Fruit fly (Drosophila melanogaster) whole organism, wandering third instar larva: ENCODE data around the gene t-Grip84.
A peak's percentile ranks its signal among the peaks of the same experiment; 100 is the strongest.

Source experiments
- CG32264 ChIP-seq: fragments of 200-800 bp; sonication (Bioruptor generic); optimal IDR thresholded peaks from 2 replicates; lab custom pipeline; 2016; ENCODE audit warnings: missing biosample characterization, missing genetic modification characterization
- CrebA ChIP-seq: fragments of 200-800 bp; sonication (Bioruptor generic); optimal IDR thresholded peaks from 2 replicates; lab custom pipeline; 2016; ENCODE audit warnings: missing biosample characterization, mild to moderate bottlenecking, missing genetic modification characterization, borderline replicate concordance
- Hnf4 ChIP-seq: fragments of 200-800 bp; sonication (Bioruptor generic); optimal IDR thresholded peaks from 2 replicates; lab custom pipeline; 2016; ENCODE audit warnings: missing biosample characterization, mild to moderate bottlenecking, missing genetic modification characterization
- Hr78 ChIP-seq: fragments of >200 bp; optimal IDR thresholded peaks from 2 replicates; lab custom pipeline; 2017; ENCODE audit warnings: missing biosample characterization, missing genetic modification characterization
- Hr83 ChIP-seq: fragments of 200-300 bp; sonication (Bioruptor generic); optimal IDR thresholded peaks from 2 replicates; lab custom pipeline; 2016; ENCODE audit warnings: missing biosample characterization, mild to moderate bottlenecking, missing genetic modification characterization, moderate library complexity; ENCODE audit not compliant: poor library complexity, severe bottlenecking
- Jra ChIP-seq: sonication (Bioruptor generic); optimal IDR thresholded peaks from 2 replicates; lab custom pipeline; 2016; ENCODE audit warnings: missing biosample characterization, missing genetic modification characterization
- Myc ChIP-seq: fragments of >200 bp; optimal IDR thresholded peaks from 2 replicates; lab custom pipeline; 2017
- OdsH ChIP-seq: fragments of 200-800 bp; sonication (Bioruptor generic); optimal IDR thresholded peaks from 2 replicates; lab custom pipeline; 2016; ENCODE audit warnings: missing biosample characterization, mild to moderate bottlenecking, missing genetic modification characterization
- Rel ChIP-seq, 2 experiments: fragments of 200-800 bp; sonication (Bioruptor generic) in 1 of 2; optimal IDR thresholded peaks; 2 replicates in 1 of 2; 3 replicates in 1 of 2; lab custom pipeline; 2016 to 2019; ENCODE audit warnings: mild to moderate bottlenecking in 2 of 2, missing biosample characterization in 2 of 2, missing genetic modification characterization in 2 of 2, moderate library complexity in 1 of 2
- Sp1 ChIP-seq: fragments of 200-800 bp; sonication (Bioruptor generic); optimal IDR thresholded peaks from 3 replicates; lab custom pipeline; 2019; ENCODE audit warnings: missing biosample characterization, mild to moderate bottlenecking, missing genetic modification characterization, moderate library complexity
- Vsx2 ChIP-seq: fragments of 200-300, 225-300 bp; sonication (Bioruptor generic); optimal IDR thresholded peaks from 2 replicates; lab custom pipeline; 2018; ENCODE audit warnings: missing biosample characterization, missing genetic modification characterization; ENCODE audit not compliant: partially characterized antibody
- br ChIP-seq: fragments of 200-800 bp; sonication (Bioruptor generic); optimal IDR thresholded peaks from 2 replicates; lab custom pipeline; 2016; ENCODE audit warnings: missing biosample characterization, missing genetic modification characterization
- brk ChIP-seq: fragments of 200-800 bp; sonication (Bioruptor generic); optimal IDR thresholded peaks from 2 replicates; lab custom pipeline; 2016; ENCODE audit warnings: missing biosample characterization, mild to moderate bottlenecking, missing genetic modification characterization
- dmrt93B ChIP-seq: fragments of 200-800 bp; sonication (Bioruptor generic); optimal IDR thresholded peaks from 2 replicates; lab custom pipeline; 2018; ENCODE audit warnings: missing biosample characterization, mild to moderate bottlenecking, missing genetic modification characterization
- dsf ChIP-seq: sonication (Bioruptor generic); optimal IDR thresholded peaks from 2 replicates; lab custom pipeline; 2016; ENCODE audit warnings: missing biosample characterization, missing genetic modification characterization, borderline replicate concordance
- ey ChIP-seq: fragments of 200-800 bp; sonication (Bioruptor generic); optimal IDR thresholded peaks from 2 replicates; lab custom pipeline; 2016; ENCODE audit warnings: missing biosample characterization, missing genetic modification characterization
- foxo ChIP-seq, 2 experiments: fragments of 200-800 bp; sonication (Bioruptor generic); optimal IDR thresholded peaks; 2 replicates in 1 of 2; 3 replicates in 1 of 2; lab custom pipeline; 2016 to 2017; ENCODE audit warnings: missing biosample characterization in 2 of 2, missing genetic modification characterization in 2 of 2
- fru ChIP-seq: fragments of 200-800 bp; sonication (Bioruptor generic); optimal IDR thresholded peaks from 3 replicates; lab custom pipeline; 2016; ENCODE audit warnings: missing biosample characterization, mild to moderate bottlenecking, missing genetic modification characterization
- h ChIP-seq: fragments of 200-800 bp; sonication (Bioruptor generic); optimal IDR thresholded peaks from 3 replicates; lab custom pipeline; 2016; ENCODE audit warnings: missing biosample characterization, mild to moderate bottlenecking, missing genetic modification characterization
- jim ChIP-seq: fragments of 175-275, 200-325 bp; sonication (Bioruptor generic); optimal IDR thresholded peaks from 2 replicates; lab custom pipeline; 2016; ENCODE audit warnings: missing biosample characterization, mild to moderate bottlenecking, missing genetic modification characterization
- lola ChIP-seq: fragments of >200 bp; optimal IDR thresholded peaks from 2 replicates; lab custom pipeline; 2017; ENCODE audit warnings: missing biosample characterization, missing genetic modification characterization
- pan ChIP-seq: fragments of >200 bp; optimal IDR thresholded peaks from 2 replicates; lab custom pipeline; 2017
- rgr ChIP-seq: fragments of 200-800 bp; sonication (Bioruptor generic); optimal IDR thresholded peaks from 3 replicates; lab custom pipeline; 2016; ENCODE audit warnings: missing biosample characterization, mild to moderate bottlenecking, missing genetic modification characterization
- sage ChIP-seq: fragments of 200-800 bp; sonication (Bioruptor generic); optimal IDR thresholded peaks from 2 replicates; lab custom pipeline; 2016; ENCODE audit warnings: missing biosample characterization, mild to moderate bottlenecking, missing genetic modification characterization
- tai ChIP-seq: sonication (Bioruptor generic); optimal IDR thresholded peaks from 2 replicates; lab custom pipeline; 2016; ENCODE audit warnings: missing biosample characterization, missing genetic modification characterization
- usp ChIP-seq: fragments of >200 bp; optimal IDR thresholded peaks from 2 replicates; lab custom pipeline; 2017; ENCODE audit warnings: missing biosample characterization, missing genetic modification characterization
- woc ChIP-seq: sonication (Bioruptor generic); optimal IDR thresholded peaks from 2 replicates; lab custom pipeline; 2016; ENCODE audit warnings: missing biosample characterization, mild to moderate bottlenecking, missing genetic modification characterization

t-Grip84 gene

dm6 chr3L:7614226-7614625 is 23.4 kb upstream of the t-Grip84 start (continued):
- peak; percentile 71 for TF ChIP-seq tai (GFP tag; lab: Kevin White, UChicago)

DNA sequence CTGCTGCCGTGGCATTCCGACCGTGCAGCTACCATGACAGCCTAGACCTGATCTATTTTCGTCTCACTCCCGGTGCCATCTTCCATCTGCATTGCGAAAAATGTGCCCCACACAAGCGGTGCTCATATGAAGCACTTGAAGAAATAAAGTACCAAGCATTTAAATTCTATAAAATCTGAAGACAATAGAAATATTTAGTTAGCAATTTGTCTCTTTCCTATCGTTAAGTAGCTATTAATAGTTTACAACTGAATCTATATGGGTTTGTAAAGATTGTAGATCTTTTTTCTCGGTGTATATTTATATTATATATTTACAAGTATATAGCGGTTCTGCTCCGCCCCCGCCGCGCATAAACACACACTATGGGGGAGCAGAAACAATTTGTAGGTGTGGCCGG is 20.4 kb upstream of the t-Grip84 start:
- TF ChIP-seq Vsx2 (no peak), tai (GFP tag; lab: Kevin White, UChicago) (no peak), h (GFP tag; lab: Kevin White, UChicago) (no peak)

DNA sequence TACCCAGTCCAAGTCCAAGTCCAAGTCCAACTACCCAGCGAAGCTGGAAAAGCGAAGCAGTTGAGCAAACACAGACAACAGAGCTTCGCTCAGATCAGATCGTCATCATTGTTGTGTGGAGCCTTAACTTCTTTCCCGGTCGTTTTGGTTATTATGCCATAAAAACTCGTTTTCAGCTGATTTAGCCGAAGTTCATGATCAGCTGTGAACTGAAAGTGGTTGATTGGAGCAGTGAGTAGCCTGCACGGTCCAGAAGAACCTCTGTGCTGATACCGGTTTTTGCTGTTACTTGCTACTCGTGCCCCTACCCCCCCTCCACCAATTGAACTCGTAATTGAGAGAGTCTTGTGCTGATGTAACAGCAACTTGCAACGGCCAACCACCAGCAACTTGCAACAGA is 19.7 kb upstream of the t-Grip84 start:
- no peak for TF ChIP-seq Rel (GFP tag; optimal IDR thresholded peaks at IDR 0.05; lab: Kevin White, UChicago)
- TF ChIP-seq Rel (tag; optimal IDR thresholded peaks at IDR 0.05; lab: Kevin White, UChicago), result no peak
- peak; percentile 63 for TF ChIP-seq Vsx2
- TF ChIP-seq Hr78 (GFP tag; lab: Kevin White, UChicago), result no peak
- no peak for TF ChIP-seq Hr83 (GFP tag; lab: Kevin White, UChicago)
- TF ChIP-seq OdsH (GFP tag; lab: Kevin White, UChicago), result no peak
- TF ChIP-seq woc (GFP tag; lab: Kevin White, UChicago), result no peak
- TF ChIP-seq Sp1 (GFP tag; lab: Kevin White, UChicago), result no peak
- no peak for TF ChIP-seq brk (GFP tag; lab: Kevin White, UChicago)
- TF ChIP-seq lola (GFP tag; lab: Kevin White, UChicago), result no peak
- no peak for TF ChIP-seq dmrt93B (GFP tag; lab: Kevin White, UChicago)
- no peak for TF ChIP-seq jim
- peak; percentile 16 for TF ChIP-seq fru (GFP tag; lab: Kevin White, UChicago)

DNA sequence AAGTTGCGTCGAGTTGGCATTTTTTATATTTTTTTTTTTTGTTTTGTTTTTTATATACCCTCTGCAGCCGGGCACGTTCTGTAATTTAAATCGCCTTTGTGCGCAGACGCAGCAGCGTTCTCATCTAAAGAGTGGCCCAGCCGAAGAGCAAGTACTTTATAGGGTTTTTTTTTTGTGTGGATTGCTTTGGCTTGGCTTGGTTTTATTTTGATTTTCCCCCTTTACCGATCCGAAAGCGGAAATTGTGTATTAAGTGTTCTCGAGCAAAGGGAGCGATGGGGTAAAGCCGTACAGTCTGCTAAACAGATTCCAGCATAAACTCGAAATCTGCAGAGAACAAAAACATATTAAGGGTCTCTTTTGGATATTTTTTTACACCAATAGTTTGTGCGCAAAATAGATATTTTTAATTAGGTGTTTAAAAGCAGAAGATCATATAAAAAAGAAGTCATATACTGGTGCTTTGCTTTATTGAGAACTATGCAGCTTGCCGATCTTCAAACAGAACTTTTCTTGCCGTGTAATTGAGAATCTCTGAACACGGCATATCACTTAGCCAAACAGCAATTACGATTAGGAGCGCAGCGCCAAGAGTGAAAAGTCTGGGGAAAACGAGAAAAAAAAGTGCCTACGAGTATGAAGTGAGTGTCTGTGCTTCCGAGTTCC is 15.7 kb upstream of the t-Grip84 start:
- TF ChIP-seq h (GFP tag; lab: Kevin White, UChicago) (peak; percentile 15), Jra (GFP tag; lab: Kevin White, UChicago) (no peak)
- TF ChIP-seq, all 38 proteins: peak for 1

dm6 chr3L:7604863-7605262 is 14.1 kb upstream of the t-Grip84 start:
- TF ChIP-seq tai (GFP tag; lab: Kevin White, UChicago) (no peak), pan (lab: Kevin White, UChicago) (no peak), dsf (GFP tag; lab: Kevin White, UChicago) (no peak), woc (GFP tag; lab: Kevin White, UChicago) (no peak), sage (GFP tag; lab: Kevin White, UChicago) (no peak), brk (GFP tag; lab: Kevin White, UChicago) (no peak), Myc (lab: Kevin White, UChicago) (no peak), Sp1 (GFP tag; lab: Kevin White, UChicago) (no peak), Hnf4 (GFP tag; lab: Kevin White, UChicago) (no peak), usp (no peak), br (GFP tag; lab: Kevin White, UChicago) (no peak), CrebA (GFP tag; lab: Kevin White, UChicago) (no peak)

- peak; percentile 7 for TF ChIP-seq h (GFP tag; lab: Kevin White, UChicago)
- TF ChIP-seq CG32264, result no peak
- no peak for TF ChIP-seq br (GFP tag; lab: Kevin White, UChicago)
- peak; percentile 2 for TF ChIP-seq rgr (GFP tag; lab: Kevin White, UChicago)
- peak; percentile 8 for TF ChIP-seq ey (GFP tag; lab: Kevin White, UChicago)
- peak; percentile 15 for TF ChIP-seq fru (GFP tag; lab: Kevin White, UChicago)
- peak in 1 of 2 experiments; percentile 22 for TF ChIP-seq foxo (GFP tag; optimal IDR thresholded peaks at IDR 0.05; lab: Kevin White, UChicago)
Measured at dm6 chr3L:7603397-7603796, 12.6 kb upstream of the t-Grip84 start.
